Worm (Caenorhabditis elegans) whole organism, L4 larva: ENCODE measurements around the gene F09E10.6.

ENCODE experiments used
- ama-1 ChIP-seq: fragments of 150-350 bp; optimal IDR thresholded peaks from 2 replicates; lab custom pipeline; 2014; ENCODE audit warnings: inconsistent platforms, mixed read lengths
- attf-4 ChIP-seq: sonication (generic microtip); optimal IDR thresholded peaks from 3 replicates; lab custom pipeline; 2017; ENCODE audit warnings: missing biosample characterization, missing genetic modification characterization
- lin-39 ChIP-seq: fragments of 150-350 bp; optimal IDR thresholded peaks from 2 replicates; lab custom pipeline; 2014; ENCODE audit warnings: missing biosample characterization, missing genetic modification reagents, missing genetic modification characterization
- nhr-237 ChIP-seq: sonication (generic microtip); optimal IDR thresholded peaks from 2 replicates; lab custom pipeline; 2017; ENCODE audit warnings: missing biosample characterization, missing genetic modification characterization
- ztf-11 ChIP-seq: fragments of 150-350 bp; optimal IDR thresholded peaks from 2 replicates; lab custom pipeline; 2014; ENCODE audit warnings: missing biosample characterization, missing genetic modification characterization

ce11 chrX:1450352-1450818 is 47.1 kb downstream of the F09E10.6 start, which contains the start of gene W05H7.1:
- no peak for TF ChIP-seq attf-4 (tag; lab: Kevin White, UChicago)
- no peak for TF ChIP-seq ztf-11 (tag; lab: Kevin White, UChicago)
- TF ChIP-seq ama-1 (lab: Kevin White, UChicago): no peak
- no peak for TF ChIP-seq lin-39 (tag; lab: Kevin White, UChicago)
- no peak for TF ChIP-seq nhr-237 (tag; lab: Kevin White, UChicago)
